Worm (Caenorhabditis elegans): Measurements from ENCODE around the gene D2007.2.

- TF ChIP-seq nhr-237 (tag; optimal IDR thresholded peaks at IDR 0.05), result no peak
- TF ChIP-seq pha-4 (tag; optimal IDR thresholded peaks at IDR 0.05), result no peak
- no peak for TF ChIP-seq mdl-1 (tag; optimal IDR thresholded peaks at IDR 0.05)
- TF ChIP-seq unc-62 (GFP tag; optimal IDR thresholded peaks at IDR 0.05), result no peak
- TF ChIP-seq nhr-76 (tag; optimal IDR thresholded peaks at IDR 0.05), result no peak
- no peak for TF ChIP-seq jun-1 (tag; optimal IDR thresholded peaks at IDR 0.05)
- TF ChIP-seq lin-39 (tag; optimal IDR thresholded peaks at IDR 0.05), result no peak
- no peak for TF ChIP-seq unc-39 (tag; optimal IDR thresholded peaks at IDR 0.05)
- TF ChIP-seq nhr-67 (tag; optimal IDR thresholded peaks at IDR 0.05), result no peak
- TF ChIP-seq nhr-28 (tag; optimal IDR thresholded peaks at IDR 0.05), result no peak
- TF ChIP-seq ama-1 (optimal IDR thresholded peaks at IDR 0.05), result no peak
- TF ChIP-seq aly-2 (tag; optimal IDR thresholded peaks at IDR 0.05), result no peak
Measured at ce11 chrIII:8181581-8181980, 32.8 kb downstream of the D2007.2 start, which contains the start of gene spc-2.

Data from whole organism, L3 larva.